Fruit fly (Drosophila melanogaster) whole organism, embryonic: ENCODE results near the gene CG13840.

Experiments
- CG16815 ChIP-seq: fragments of 200-800 bp; sonication (Bioruptor generic); optimal IDR thresholded peaks from 3 replicates; lab custom pipeline; 2017; ENCODE audit warnings: missing biosample characterization, mild to moderate bottlenecking, missing genetic modification characterization
- CG33557 ChIP-seq: fragments of 200-800 bp; sonication (Bioruptor generic); optimal IDR thresholded peaks from 2 replicates; lab custom pipeline; 2019; ENCODE audit warnings: missing biosample characterization, mild to moderate bottlenecking, missing genetic modification characterization, moderate library complexity
- CG6791 ChIP-seq: fragments of 200-800 bp; sonication (Bioruptor generic); IDR thresholded peaks from 3 replicates; pipeline ENCODE4 v1.3.6; 2022; ENCODE audit warnings: missing biosample characterization, missing genetic modification characterization; ENCODE audit not compliant: partially characterized antibody
- Elba2 ChIP-seq: fragments of 200-800 bp; sonication (Bioruptor generic); optimal IDR thresholded peaks from 3 replicates; lab custom pipeline; 2016; ENCODE audit warnings: missing biosample characterization, missing genetic modification characterization
- HHEX ChIP-seq: fragments of 200-800 bp; sonication (Bioruptor generic); optimal IDR thresholded peaks from 3 replicates; lab custom pipeline; 2017; ENCODE audit warnings: missing biosample characterization, mild to moderate bottlenecking, missing genetic modification characterization, missing genetic modification reagents
- Med ChIP-seq: fragments of 200-800 bp; sonication (Bioruptor generic); peaks from one replicate; lab custom pipeline; 2016; ENCODE audit warnings: missing biosample characterization, missing genetic modification characterization, mild to moderate bottlenecking, inconsistent platforms, moderate library complexity
- Ptx1 ChIP-seq: fragments of 200-800 bp; sonication (Bioruptor generic); IDR thresholded peaks from 2 replicates; pipeline ENCODE4 v1.3.6; 2022; ENCODE audit warnings: missing biosample characterization, missing genetic modification characterization
- al ChIP-seq: fragments of 200-800 bp; sonication (Bioruptor generic); IDR thresholded peaks from 2 replicates; pipeline ENCODE4 v1.3.6; 2022; ENCODE audit warnings: missing biosample characterization, missing genetic modification characterization
- h ChIP-seq: fragments of >200 bp; optimal IDR thresholded peaks from 2 replicates; lab custom pipeline; 2017
- hkb ChIP-seq, 2 experiments: fragments of 200-800 bp in 1 of 2; fragments of >200 bp in 1 of 2; sonication (Bioruptor generic) in 1 of 2; IDR thresholded peaks in 1 of 2; optimal IDR thresholded peaks in 1 of 2; 2 replicates each; pipeline versions ENCODE4 v1.3.6 to Lab custom; 2017 to 2022; ENCODE audit warnings: missing biosample characterization in 1 of 2, missing genetic modification characterization in 1 of 2
- sim ChIP-seq: fragments of 200-800 bp; sonication (Bioruptor generic); IDR thresholded peaks from 2 replicates; pipeline ENCODE4 v1.3.6; 2022; ENCODE audit warnings: missing biosample characterization, missing genetic modification characterization
- sug ChIP-seq: fragments of 200-800 bp; optimal IDR thresholded peaks from 2 replicates; lab custom pipeline; 2019; ENCODE audit warnings: missing biosample characterization, mild to moderate bottlenecking, missing genetic modification characterization, moderate library complexity

DNA sequence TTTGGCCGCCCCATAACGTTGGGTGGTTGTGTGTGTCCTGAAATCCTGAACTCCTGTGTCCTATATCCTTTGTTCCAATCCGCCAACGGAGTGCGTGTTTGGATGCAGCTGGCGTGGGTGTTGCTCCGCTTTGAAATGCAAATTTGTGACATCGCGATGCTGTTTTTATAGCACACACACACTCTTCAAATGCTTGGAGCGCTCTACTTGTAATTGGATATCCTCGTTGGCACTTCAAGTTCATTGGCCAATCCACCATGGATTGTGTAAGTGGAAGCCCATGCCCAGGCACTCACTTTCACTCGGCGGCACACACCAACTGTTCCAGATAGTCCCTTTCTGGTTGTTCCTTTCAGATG lies at the start of gene CG13840:
- TF ChIP-seq sim (GFP tag; lab: Robert Waterston, UW) (no peak), Med (no peak), sug (tag; lab: Kevin White, UChicago) (no peak), h (no peak), Ptx1 (GFP tag; lab: Robert Waterston, UW) (no peak), Elba2 (GFP tag; lab: Kevin White, UChicago) (no peak), CG33557 (GFP tag; lab: Kevin White, UChicago) (no peak), al (GFP tag; lab: Robert Waterston, UW) (no peak), HHEX (GFP tag; lab: Kevin White, UChicago) (no peak), CG16815 (GFP tag; lab: Kevin White, UChicago) (no peak), hkb (optimal IDR thresholded peaks at IDR 0.05; lab: Kevin White, UChicago) (no peak), hkb (GFP tag; IDR thresholded peaks at IDR 0.05; lab: Robert Waterston, UW) (no peak), CG6791 (GFP tag; lab: Robert Waterston, UW) (no peak)
